Worm (Caenorhabditis elegans): ENCODE data around the gene Y32G9A.2.

Y32G9A.2 gene

DNA sequence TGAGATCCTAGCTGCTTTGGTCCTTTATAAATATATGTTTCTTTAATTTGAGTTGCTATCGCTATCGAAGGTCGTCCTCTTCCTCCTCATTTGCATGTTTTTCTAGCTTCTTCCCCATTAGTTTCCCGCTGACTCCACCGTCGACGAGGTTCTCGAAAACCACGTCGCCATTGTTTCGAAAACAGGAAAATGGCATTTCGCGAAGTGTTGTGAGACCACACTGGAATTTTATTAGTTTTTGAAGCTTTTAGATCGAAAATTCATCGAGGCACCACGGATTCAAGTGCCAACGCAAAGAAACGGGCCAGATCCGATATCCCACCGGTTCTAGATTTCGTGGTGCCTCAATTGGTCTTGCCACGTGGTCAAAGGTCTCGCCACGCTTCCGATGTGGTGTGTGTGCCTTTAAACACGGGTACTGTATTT, 47.8 kb upstream of the Y32G9A.2 start:
- TF ChIP-seq tbp1 (GFP tag; optimal IDR thresholded peaks at IDR 0.05) (peak; percentile 29), chd-7 (tag; optimal IDR thresholded peaks at IDR 0.05) (no peak), xnd-1 (tag; optimal IDR thresholded peaks at IDR 0.05) (peak; percentile 46), lsy-27 (tag; optimal IDR thresholded peaks at IDR 0.05; ENCODE audit: borderline replicate concordance, insufficient read depth) (no peak), mes-4 (tag; optimal IDR thresholded peaks at IDR 0.05) (no peak), snpc-3.4 (tag; optimal IDR thresholded peaks at IDR 0.05) (no peak), F33H1.4 (GFP tag; IDR thresholded peaks at IDR 0.05) (peak; percentile 74), Y95B8A.8 (GFP tag; IDR thresholded peaks at IDR 0.05) (0 out of 2 replicates have a peak, but pooled peaks have one; percentile 52), ceh-100 (GFP tag; IDR thresholded peaks at IDR 0.05) (peak; percentile 88), Y67H2A.10 (GFP tag; conservative IDR thresholded peaks at IDR 0.05) (peak; percentile 33; the same call in 1 of the 2 replicates), ztf-6 (GFP tag; IDR thresholded peaks at IDR 0.05) (no peak), egl-18 (GFP tag; IDR thresholded peaks at IDR 0.05) (no peak), cebp-2 (GFP tag; IDR thresholded peaks at IDR 0.05) (no peak), repo-1 (tag; optimal IDR thresholded peaks at IDR 0.05) (no peak), aptf-2 (GFP tag; conservative IDR thresholded peaks at IDR 0.05) (no peak), ets-4 (GFP tag; optimal IDR thresholded peaks at IDR 0.05) (no peak), Y53G8AR.9 (GFP tag; conservative IDR thresholded peaks at IDR 0.05) (peak; percentile 67; the same call in 1 of the 2 replicates), let-607 (tag; optimal IDR thresholded peaks at IDR 0.05) (no peak), let-526 (GFP tag; IDR thresholded peaks at IDR 0.05) (no peak), gei-17 (GFP tag; optimal IDR thresholded peaks at IDR 0.05) (no peak), madf-10 (tag; optimal IDR thresholded peaks at IDR 0.05) (no peak), rec-8 (tag; optimal IDR thresholded peaks at IDR 0.05) (no peak), fkh-3 (tag; optimal IDR thresholded peaks at IDR 0.05) (no peak), F10E7.11 (tag; optimal IDR thresholded peaks at IDR 0.05) (no peak), pha-4 (tag; optimal IDR thresholded peaks at IDR 0.05) (no peak), ceh-40 (GFP tag; IDR thresholded peaks at IDR 0.05) (no peak), F52B5.7 (tag; optimal IDR thresholded peaks at IDR 0.05) (no peak), F57A8.1 (GFP tag; optimal IDR thresholded peaks at IDR 0.05) (no peak), mxl-1 (tag; optimal IDR thresholded peaks at IDR 0.05) (no peak), atf-7 (tag; optimal IDR thresholded peaks at IDR 0.05) (no peak), somi-1 (GFP tag; optimal IDR thresholded peaks at IDR 0.05) (no peak), ztf-25 (GFP tag; IDR thresholded peaks at IDR 0.05) (peak; percentile 19; the same call in 1 of the 2 replicates), attf-6 (GFP tag; IDR thresholded peaks at IDR 0.05) (peak; percentile 34; the same call in 1 of the 2 replicates), B0035.1 (tag; optimal IDR thresholded peaks at IDR 0.05) (no peak), nfya-2 (GFP tag; IDR thresholded peaks at IDR 0.05) (no peak), attf-5 (GFP tag; optimal IDR thresholded peaks at IDR 0.05) (no peak), madf-6 (GFP tag; IDR thresholded peaks at IDR 0.05) (peak; percentile 70), ceh-27 (GFP tag; optimal IDR thresholded peaks at IDR 0.05) (no peak), T26A5.8 (tag; optimal IDR thresholded peaks at IDR 0.05) (no peak), ekl-4 (GFP tag; IDR thresholded peaks at IDR 0.05) (peak; percentile 59; the same call in 1 of the 2 replicates), C17E4.6 (GFP tag; IDR thresholded peaks at IDR 0.05) (peak; percentile 63; the same call in 1 of the 2 replicates), F22D6.2 (tag; optimal IDR thresholded peaks at IDR 0.05) (no peak), ccch-3 (GFP tag; optimal IDR thresholded peaks at IDR 0.05) (no peak), ztf-28 (GFP tag; IDR thresholded peaks at IDR 0.05) (peak; percentile 79; the same call in 1 of the 2 replicates), lin-54 (GFP tag; optimal IDR thresholded peaks at IDR 0.05) (peak; percentile 38), T07F8.4 (tag; optimal IDR thresholded peaks at IDR 0.05) (no peak), dpl-1 (GFP tag; optimal IDR thresholded peaks at IDR 0.05) (peak; percentile 27), egrh-3 (GFP tag; IDR thresholded peaks at IDR 0.05) (no peak), nhr-27 (tag; optimal IDR thresholded peaks at IDR 0.05) (no peak)

All from whole organism, young adult.